Worm (Caenorhabditis elegans) whole organism, L4 larva: Measurements from ENCODE around the gene hsp-12.3.

ENCODE experiments used
- fkh-10 ChIP-seq: fragments of 150-350 bp; optimal IDR thresholded peaks from 2 replicates; lab custom pipeline; 2014; ENCODE audit warnings: missing biosample characterization, missing genetic modification reagents, missing genetic modification characterization
- nhr-10 ChIP-seq: fragments of 150-350 bp; optimal IDR thresholded peaks from 2 replicates; lab custom pipeline; 2014; ENCODE audit warnings: missing biosample characterization, missing genetic modification characterization

ce11 chrIV:9443940-9444339 is 1.4 kb downstream of the hsp-12.3 start, which contains the start of gene F38E11.9:
- TF ChIP-seq fkh-10 (GFP tag; lab: Kevin White, UChicago) (no peak), nhr-10 (no peak)
